Fruit fly (Drosophila melanogaster) whole organism, prepupa: ENCODE data around the gene CG15629.

Experiments
- CG10631 ChIP-seq: fragments of 200-800 bp; sonication (Bioruptor generic); optimal IDR thresholded peaks from 2 replicates; lab custom pipeline; 2016; ENCODE audit warnings: missing biosample characterization, missing genetic modification characterization
- CG16779 ChIP-seq: fragments of 200-800 bp; sonication (Bioruptor generic); optimal IDR thresholded peaks from 3 replicates; lab custom pipeline; 2017; ENCODE audit warnings: missing biosample characterization, mild to moderate bottlenecking, missing genetic modification characterization
- CG4318 ChIP-seq: fragments of 200-800 bp; sonication (Bioruptor generic); optimal IDR thresholded peaks from 3 replicates; lab custom pipeline; 2017; ENCODE audit warnings: missing biosample characterization, mild to moderate bottlenecking, missing genetic modification characterization
- Hr39 ChIP-seq: fragments of 200-800 bp; sonication (Bioruptor generic); optimal IDR thresholded peaks from 2 replicates; lab custom pipeline; 2016; ENCODE audit warnings: missing biosample characterization, missing genetic modification characterization
- Met ChIP-seq: fragments of 200-800 bp; sonication (Bioruptor generic); optimal IDR thresholded peaks from 3 replicates; lab custom pipeline; 2016; ENCODE audit warnings: missing biosample characterization, missing genetic modification characterization
- OdsH ChIP-seq: fragments of 200-800 bp; sonication (Bioruptor generic); optimal IDR thresholded peaks from 3 replicates; lab custom pipeline; 2016; ENCODE audit warnings: missing biosample characterization, missing genetic modification characterization
- Sox102F ChIP-seq: fragments of 200-800 bp; sonication (Bioruptor generic); optimal IDR thresholded peaks from 2 replicates; lab custom pipeline; 2016; ENCODE audit warnings: missing biosample characterization, mild to moderate bottlenecking, missing genetic modification characterization
- achi ChIP-seq: fragments of 200-800 bp; sonication (Bioruptor generic); optimal IDR thresholded peaks from 3 replicates; lab custom pipeline; 2016; ENCODE audit warnings: missing biosample characterization, missing genetic modification characterization
- pdm3 ChIP-seq: fragments of 200-800 bp; sonication (Bioruptor generic); optimal IDR thresholded peaks from 3 replicates; lab custom pipeline; 2016; ENCODE audit warnings: missing biosample characterization, missing genetic modification characterization

- TF ChIP-seq pdm3 (GFP tag; lab: Kevin White, UChicago) (no peak), CG10631 (GFP tag; lab: Kevin White, UChicago) (no peak), Sox102F (no peak), OdsH (GFP tag; lab: Kevin White, UChicago) (no peak), CG4318 (GFP tag; lab: Kevin White, UChicago) (no peak), CG16779 (tag; lab: Kevin White, UChicago) (no peak), Hr39 (no peak), achi (GFP tag; lab: Kevin White, UChicago) (no peak), Met (GFP tag; lab: Kevin White, UChicago) (no peak)
These were observed 12.9 kb downstream of the CG15629 start for dm6 chr2L:4825695-4826094.
